Fruit fly (Drosophila melanogaster) whole organism, embryonic: ENCODE data around the gene CG43347.
A peak's percentile ranks its signal among the peaks of the same experiment; 100 is the strongest.

Source experiments
- CG1024 ChIP-seq: fragments of 200-800 bp; sonication (Bioruptor generic); IDR thresholded peaks from 2 replicates; pipeline ENCODE4 v1.3.6; 2022; ENCODE audit warnings: missing biosample characterization, missing genetic modification characterization
- CG10431 ChIP-seq: fragments of 200-800 bp; sonication (Bioruptor generic); optimal IDR thresholded peaks from 3 replicates; lab custom pipeline; 2018; ENCODE audit warnings: missing biosample characterization, mild to moderate bottlenecking, missing genetic modification characterization
- CG10462 ChIP-seq: fragments of 200-800 bp; sonication (Bioruptor generic); optimal IDR thresholded peaks from 2 replicates; lab custom pipeline; 2016; ENCODE audit warnings: missing biosample characterization, missing genetic modification characterization
- CG10543 ChIP-seq: fragments of 200-800 bp; sonication (Bioruptor generic); optimal IDR thresholded peaks from 3 replicates; lab custom pipeline; 2017; ENCODE audit warnings: missing biosample characterization, mild to moderate bottlenecking, missing genetic modification characterization, moderate library complexity
- CG10959 ChIP-seq: fragments of 200-800 bp; sonication (Bioruptor generic); IDR thresholded peaks from 2 replicates; pipeline ENCODE4 v1.3.6; 2022; ENCODE audit warnings: missing biosample characterization, missing genetic modification characterization
- CG11398 ChIP-seq: fragments of 200-800 bp; sonication (Bioruptor generic); optimal IDR thresholded peaks from 2 replicates; lab custom pipeline; 2016; ENCODE audit warnings: missing biosample characterization, missing genetic modification characterization
- CG12104 ChIP-seq: fragments of 200-800 bp; sonication (Bioruptor generic); optimal IDR thresholded peaks from 3 replicates; lab custom pipeline; 2016; ENCODE audit warnings: missing biosample characterization, missing genetic modification characterization
- CG12391 ChIP-seq: fragments of 200-800 bp; sonication (Bioruptor generic); optimal IDR thresholded peaks from 3 replicates; lab custom pipeline; 2018; ENCODE audit warnings: missing biosample characterization, mild to moderate bottlenecking, missing genetic modification characterization, moderate library complexity
- CG2120 ChIP-seq: fragments of 200-800 bp; sonication (Bioruptor generic); optimal IDR thresholded peaks from 3 replicates; lab custom pipeline; 2016; ENCODE audit warnings: missing biosample characterization, missing genetic modification characterization
- CG2129 ChIP-seq: fragments of 200-800 bp; sonication (Bioruptor generic); IDR thresholded peaks from 2 replicates; pipeline ENCODE4 v1.3.6; 2022; ENCODE audit warnings: missing biosample characterization, missing genetic modification characterization; ENCODE audit not compliant: partially characterized antibody
- CG2678 ChIP-seq: fragments of 200-800 bp; sonication (Bioruptor generic); optimal IDR thresholded peaks from 3 replicates; lab custom pipeline; 2019; ENCODE audit warnings: missing biosample characterization, mild to moderate bottlenecking, missing genetic modification characterization, moderate library complexity
- CG7357 ChIP-seq: fragments of 200-800 bp; sonication (Bioruptor generic); IDR thresholded peaks from 3 replicates; pipeline ENCODE4 v1.3.6; 2022; ENCODE audit warnings: missing biosample characterization, missing genetic modification characterization
- CG7745 ChIP-seq: fragments of 200-800 bp; sonication (Bioruptor generic); optimal IDR thresholded peaks from 2 replicates; lab custom pipeline; 2018; ENCODE audit warnings: missing biosample characterization, mild to moderate bottlenecking, missing genetic modification characterization, moderate library complexity
- D ChIP-seq, 2 experiments: fragments of 200-800 bp in 1 of 2; fragments of >200 bp in 1 of 2; sonication (Bioruptor generic) in 1 of 2; optimal IDR thresholded peaks; 2 replicates in 1 of 2; 3 replicates in 1 of 2; lab custom pipeline; 2017; ENCODE audit warnings: mild to moderate bottlenecking in 1 of 2, missing biosample characterization in 1 of 2, missing genetic modification characterization in 1 of 2, missing genetic modification reagents in 1 of 2
- Dbx ChIP-seq: fragments of 200-800 bp; sonication (Bioruptor generic); IDR thresholded peaks from 3 replicates; pipeline ENCODE4 v1.3.6; 2022; ENCODE audit warnings: missing biosample characterization, missing genetic modification characterization
- Deaf1 ChIP-seq: fragments of 200-800 bp; optimal IDR thresholded peaks from 3 replicates; lab custom pipeline; 2019; ENCODE audit warnings: missing biosample characterization, mild to moderate bottlenecking, missing genetic modification characterization, moderate library complexity
- MESR4 ChIP-seq: fragments of 200-800 bp; sonication (Bioruptor generic); optimal IDR thresholded peaks from 2 replicates; lab custom pipeline; 2018; ENCODE audit warnings: missing biosample characterization, mild to moderate bottlenecking, missing genetic modification characterization, moderate library complexity
- Sox102F ChIP-seq: fragments of 200-800 bp; sonication (Bioruptor generic); optimal IDR thresholded peaks from 2 replicates; lab custom pipeline; 2018; ENCODE audit warnings: missing biosample characterization, mild to moderate bottlenecking, missing genetic modification characterization, moderate library complexity
- TFAM ChIP-seq: fragments of 200-800 bp; sonication (Bioruptor generic); optimal IDR thresholded peaks from 2 replicates; lab custom pipeline; 2017; ENCODE audit warnings: missing biosample characterization, missing genetic modification characterization, inconsistent platforms
- Tbp ChIP-seq: fragments of >200 bp; optimal IDR thresholded peaks from 2 replicates; lab custom pipeline; 2018; ENCODE audit warnings: missing biosample characterization, missing genetic modification characterization
- ab ChIP-seq: fragments of 200-800 bp; sonication (Bioruptor generic); optimal IDR thresholded peaks from 2 replicates; lab custom pipeline; 2016; ENCODE audit warnings: missing biosample characterization, missing genetic modification characterization
- ap ChIP-seq: fragments of 200-800 bp; sonication (Bioruptor generic); IDR thresholded peaks from 2 replicates; pipeline ENCODE4 v1.3.6; 2022; ENCODE audit warnings: missing biosample characterization, missing genetic modification characterization
- ara ChIP-seq: fragments of 200-800 bp; sonication (Bioruptor generic); IDR thresholded peaks from 2 replicates; pipeline ENCODE4 v1.3.6; 2022; ENCODE audit warnings: missing biosample characterization, missing genetic modification characterization
- az2 ChIP-seq: fragments of 200-800 bp; sonication (Bioruptor generic); optimal IDR thresholded peaks from 3 replicates; lab custom pipeline; 2016; ENCODE audit warnings: missing biosample characterization, missing genetic modification characterization
- bowl ChIP-seq: fragments of 200-800 bp; sonication (Bioruptor generic); IDR thresholded peaks from 2 replicates; pipeline ENCODE4 v1.3.6; 2022; ENCODE audit warnings: missing biosample characterization, missing genetic modification characterization
- corto ChIP-seq: fragments of 200-800 bp; sonication (Bioruptor generic); optimal IDR thresholded peaks from 2 replicates; lab custom pipeline; 2016; ENCODE audit warnings: missing biosample characterization, mild to moderate bottlenecking, missing genetic modification characterization, moderate library complexity
- disco-r ChIP-seq: fragments of 200-800 bp; sonication (Bioruptor generic); optimal IDR thresholded peaks from 2 replicates; lab custom pipeline; 2016; ENCODE audit warnings: missing biosample characterization, missing genetic modification characterization
- exex ChIP-seq: fragments of 200-800 bp; sonication (Bioruptor generic); optimal IDR thresholded peaks from 4 replicates; lab custom pipeline; 2018; ENCODE audit warnings: missing biosample characterization, mild to moderate bottlenecking, missing genetic modification characterization, moderate library complexity
- pita ChIP-seq: fragments of 200-800 bp; sonication (Bioruptor generic); optimal IDR thresholded peaks from 2 replicates; lab custom pipeline; 2017; ENCODE audit warnings: missing biosample characterization, mild to moderate bottlenecking, missing genetic modification characterization
- pum ChIP-seq: fragments of 200-800 bp; sonication (Bioruptor generic); optimal IDR thresholded peaks from 2 replicates; lab custom pipeline; 2016; ENCODE audit warnings: missing biosample characterization, missing genetic modification characterization
- sc ChIP-seq, 3 experiments: fragments of >200 bp in 2 of 3; fragments of 200-800 bp in 1 of 3; sonication (Bioruptor generic) in 1 of 3; optimal IDR thresholded peaks; 2 replicates in 2 of 3; 3 replicates in 1 of 3; lab custom pipeline; 2017; ENCODE audit warnings: mild to moderate bottlenecking in 1 of 3, missing biosample characterization in 1 of 3, missing genetic modification characterization in 1 of 3, missing genetic modification reagents in 1 of 3
- stc ChIP-seq: fragments of 200-800 bp; sonication (Bioruptor generic); IDR thresholded peaks from 2 replicates; pipeline ENCODE4 v1.3.6; 2022; ENCODE audit warnings: missing biosample characterization, missing genetic modification characterization
- tap ChIP-seq: fragments of 200-800 bp; optimal IDR thresholded peaks from 3 replicates; lab custom pipeline; 2019; ENCODE audit warnings: missing biosample characterization, mild to moderate bottlenecking, missing genetic modification characterization, moderate library complexity
- twi ChIP-seq: fragments of 200-800 bp; optimal IDR thresholded peaks from 2 replicates; lab custom pipeline; 2019; ENCODE audit warnings: missing biosample characterization, mild to moderate bottlenecking, missing genetic modification characterization, moderate library complexity
- unc-4 ChIP-seq: fragments of 200-800 bp; sonication (Bioruptor generic); IDR thresholded peaks from 2 replicates; pipeline ENCODE4 v1.3.6; 2022; ENCODE audit warnings: missing biosample characterization, missing genetic modification characterization; ENCODE audit not compliant: partially characterized antibody

The CG43347 gene

DNA sequence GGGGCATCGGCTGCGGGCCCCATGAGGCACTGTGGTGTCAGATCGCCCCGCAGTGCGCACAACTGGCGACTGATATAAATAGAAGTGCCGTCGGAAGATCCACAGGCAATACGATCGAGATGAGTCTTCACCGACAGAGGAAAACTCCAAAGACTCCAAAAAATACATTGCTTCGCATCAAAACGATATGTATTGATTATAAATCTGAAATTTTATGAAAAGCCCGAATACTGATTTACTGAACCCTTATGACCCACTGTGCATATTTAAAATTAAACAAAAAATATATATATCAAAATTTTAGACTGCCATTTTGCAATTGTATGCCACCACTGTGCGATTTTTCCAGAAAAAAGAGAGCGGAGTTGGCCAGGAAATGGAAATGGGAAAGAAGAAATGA, 62.6 kb downstream of the CG43347 start (continued):
- no peak for TF ChIP-seq CG2120
- TF ChIP-seq CG10543 (GFP tag; lab: Kevin White, UChicago): peak; percentile 25
- no peak for TF ChIP-seq unc-4 (GFP tag; lab: Robert Waterston, UW)
- TF ChIP-seq twi (tag; lab: Kevin White, UChicago): no peak
- peak; percentile 40; the same call in 1 of the 2 replicates for TF ChIP-seq ara (GFP tag; lab: Robert Waterston, UW)
- no peak for TF ChIP-seq CG2129 (GFP tag; lab: Robert Waterston, UW)
- no peak for TF ChIP-seq pita
- no peak for TF ChIP-seq CG10462
- TF ChIP-seq pum: no peak
- TF ChIP-seq MESR4 (GFP tag; lab: Kevin White, UChicago): no peak
- no peak for TF ChIP-seq disco-r
- TF ChIP-seq D (optimal IDR thresholded peaks at IDR 0.05; lab: Kevin White, UChicago): no peak
- TF ChIP-seq D (GFP tag; optimal IDR thresholded peaks at IDR 0.05; lab: Kevin White, UChicago): peak; percentile 42
- no peak for TF ChIP-seq ap (GFP tag; lab: Robert Waterston, UW)
- no peak for TF ChIP-seq CG11398
- 0 out of 3 replicates have a peak, but pooled peaks have one; percentile 19 for TF ChIP-seq CG7357 (GFP tag; lab: Robert Waterston, UW)
- no peak for TF ChIP-seq Tbp
- TF ChIP-seq Deaf1: no peak
- peak; percentile 62 for TF ChIP-seq Sox102F (GFP tag; lab: Kevin White, UChicago)
- peak; percentile 22 for TF ChIP-seq az2 (GFP tag; lab: Kevin White, UChicago)
- TF ChIP-seq CG10959 (GFP tag; lab: Robert Waterston, UW): no peak
- no peak for TF ChIP-seq TFAM
- no peak for TF ChIP-seq sc (optimal IDR thresholded peaks at IDR 0.05; lab: Kevin White, UChicago)
- TF ChIP-seq sc (GFP tag; optimal IDR thresholded peaks at IDR 0.05; lab: Kevin White, UChicago): peak; percentile 41
- no peak for TF ChIP-seq Dbx (GFP tag; lab: Robert Waterston, UW)
- no peak for TF ChIP-seq bowl (GFP tag; lab: Robert Waterston, UW)
- peak; percentile 63 for TF ChIP-seq CG2678 (tag; lab: Kevin White, UChicago)
- TF ChIP-seq tap (tag; lab: Kevin White, UChicago): peak; percentile 37
- TF ChIP-seq CG12391 (tag; lab: Kevin White, UChicago): peak; percentile 44
- TF ChIP-seq stc (GFP tag; lab: Robert Waterston, UW): no peak
- TF ChIP-seq CG1024 (GFP tag; lab: Robert Waterston, UW): no peak
- TF ChIP-seq CG10431: peak; percentile 13
- TF ChIP-seq CG12104 (GFP tag; lab: Kevin White, UChicago): peak; percentile 14
- TF ChIP-seq exex: no peak
- no peak for TF ChIP-seq CG7745
- TF ChIP-seq ab (GFP tag; lab: Kevin White, UChicago): no peak
- peak; percentile 53 for TF ChIP-seq corto (GFP tag; lab: Kevin White, UChicago)
